Fruit fly (Drosophila melanogaster): ENCODE results near the gene CG42526.
A peak's percentile ranks its signal among the peaks of the same experiment; 100 is the strongest.

Gene CG42526

DNA sequence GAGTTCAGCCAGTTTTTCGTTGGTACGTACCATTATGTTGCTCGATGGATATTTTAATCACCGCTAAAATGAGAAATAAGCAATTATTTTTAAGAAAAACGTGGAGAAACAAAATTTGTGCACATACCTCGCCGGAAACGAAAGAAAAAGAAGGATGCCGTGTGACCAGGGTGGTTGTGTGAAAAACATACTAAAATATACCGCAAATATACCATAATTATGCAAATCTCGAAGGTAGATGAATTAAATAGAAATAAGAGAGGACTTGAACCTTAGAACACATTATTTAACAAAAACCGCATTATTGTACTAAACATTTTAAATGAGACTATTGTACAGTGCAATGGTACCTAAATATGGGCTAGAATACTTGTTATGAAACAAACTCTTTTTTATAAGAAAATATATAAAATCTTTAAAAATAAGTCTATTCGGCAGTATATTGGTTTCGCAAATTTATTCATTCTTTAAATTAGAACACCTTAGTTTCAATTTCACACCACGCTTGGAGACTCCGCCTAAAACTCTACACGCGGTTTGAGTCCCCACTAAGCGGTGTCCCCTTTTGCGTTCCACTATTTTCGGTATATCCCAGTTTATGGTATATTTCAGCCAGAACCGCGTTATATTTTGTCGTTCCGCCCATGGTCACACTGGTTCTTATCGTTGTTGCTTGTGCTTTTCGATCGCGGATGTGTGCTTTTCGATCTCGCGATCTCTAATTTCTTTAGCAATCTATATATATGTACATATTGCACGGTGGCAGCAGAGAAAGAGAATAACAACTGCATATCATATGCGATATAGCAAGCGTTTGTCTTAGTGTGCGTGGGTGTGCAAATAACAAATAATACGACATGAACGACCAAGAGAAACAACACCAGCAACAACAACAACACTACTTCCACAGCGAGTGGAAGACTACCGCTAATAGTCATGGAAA, 5.3 kb downstream of the CG42526 start, which contains the start of the genes RpS17 and MTF-1 (continued):
- peak; percentile 26 for TF ChIP-seq tap (tag; optimal IDR thresholded peaks at IDR 0.05)
- TF ChIP-seq Rfx (GFP tag; IDR thresholded peaks at IDR 0.05), result peak; percentile 70
- TF ChIP-seq CG17912 (GFP tag; optimal IDR thresholded peaks at IDR 0.05), result peak; percentile 78
- no peak for TF ChIP-seq crp (GFP tag; optimal IDR thresholded peaks at IDR 0.05)
- no peak for TF ChIP-seq CG3995 (GFP tag; optimal IDR thresholded peaks at IDR 0.05)
- TF ChIP-seq CG6765 (GFP tag; optimal IDR thresholded peaks at IDR 0.05), result peak; percentile 73
- TF ChIP-seq CG34376 (GFP tag; optimal IDR thresholded peaks at IDR 0.05), result peak; percentile 91
- TF ChIP-seq stc (GFP tag; IDR thresholded peaks at IDR 0.05), result peak; percentile 10; the same call in 1 of the 2 replicates
- TF ChIP-seq CG13296 (GFP tag; optimal IDR thresholded peaks at IDR 0.05), result peak; percentile 58
- peak; percentile 44 for TF ChIP-seq ATbp (GFP tag; optimal IDR thresholded peaks at IDR 0.05)
- TF ChIP-seq CG6689 (GFP tag; IDR thresholded peaks at IDR 0.05), result no peak
- no peak for TF ChIP-seq D (optimal IDR thresholded peaks at IDR 0.05)
- no peak for TF ChIP-seq D (GFP tag; optimal IDR thresholded peaks at IDR 0.05)
- no peak for TF ChIP-seq pros (GFP tag; optimal IDR thresholded peaks at IDR 0.05)
- no peak for TF ChIP-seq Opbp (GFP tag; IDR thresholded peaks at IDR 0.05; ENCODE audit: partially characterized antibody)
- TF ChIP-seq CG4820 (GFP tag; optimal IDR thresholded peaks at IDR 0.05), result no peak
- TF ChIP-seq CG7987 (GFP tag; optimal IDR thresholded peaks at IDR 0.05), result peak; percentile 64
- peak; percentile 62; the same call in 2 of the 3 replicates for TF ChIP-seq CG34422 (GFP tag; IDR thresholded peaks at IDR 0.05)
- TF ChIP-seq otp (GFP tag; IDR thresholded peaks at IDR 0.05), result peak; percentile 46; the same call in 1 of the 3 replicates
- TF ChIP-seq CG11504 (tag; optimal IDR thresholded peaks at IDR 0.05), result peak; percentile 34
- TF ChIP-seq Kr (GFP tag; optimal IDR thresholded peaks at IDR 0.05), result no peak
- TF ChIP-seq CG7745 (tag; optimal IDR thresholded peaks at IDR 0.05), result no peak
- TF ChIP-seq ken (GFP tag; IDR thresholded peaks at IDR 0.05), result peak; percentile 61; the same call in 2 of the 3 replicates
- TF ChIP-seq wor (GFP tag; IDR thresholded peaks at IDR 0.05), result no peak
- peak; percentile 31 for TF ChIP-seq CG1233 (GFP tag; optimal IDR thresholded peaks at IDR 0.05)
- TF ChIP-seq abd-A (tag; optimal IDR thresholded peaks at IDR 0.05), result no peak
- 0 out of 3 replicates have a peak, but pooled peaks have one; percentile 29 for TF ChIP-seq so (GFP tag; IDR thresholded peaks at IDR 0.05)
- TF ChIP-seq grau (tag; optimal IDR thresholded peaks at IDR 0.05), result peak; percentile 40

DNA sequence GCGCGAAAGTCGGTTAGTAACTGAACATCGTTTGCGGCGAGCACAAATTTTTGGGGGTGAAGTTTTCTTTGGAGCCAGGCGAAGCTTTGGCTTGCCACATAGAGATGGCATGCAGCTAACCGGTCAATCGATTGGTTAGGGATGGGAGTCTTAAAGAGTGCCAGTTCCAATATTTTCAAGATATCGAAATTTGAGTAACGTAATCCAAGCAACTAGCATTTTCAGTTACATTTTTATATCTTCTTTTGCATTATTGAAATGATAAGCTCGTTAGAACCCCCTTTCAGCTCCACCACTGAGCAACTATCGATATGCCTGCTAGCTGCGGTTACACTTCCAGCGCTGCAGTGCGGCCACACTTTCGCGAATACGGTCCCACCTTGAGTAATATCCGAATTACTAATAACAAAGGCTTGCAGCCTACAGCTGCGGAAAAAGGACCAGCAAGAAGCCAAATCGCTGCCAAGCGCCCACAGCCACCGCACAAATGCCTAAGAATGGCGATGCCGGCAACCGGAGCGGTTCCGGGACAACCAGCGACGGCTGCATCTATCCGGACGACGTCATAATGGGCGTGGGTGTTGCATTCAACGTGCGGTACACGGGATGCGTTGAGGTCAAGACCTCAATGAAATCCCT, 8.4 kb downstream of the CG42526 start, which contains the start of the genes Atat and Shc:
Atat (minus strand) TSS at position 103 of the 639 bp plus-strand sequence.
Shc (plus strand) TSS at position 355 of the 639 bp plus-strand sequence.
- TF ChIP-seq CG31224 (GFP tag; IDR thresholded peaks at IDR 0.05) (peak; percentile 98), Hr39 (optimal IDR thresholded peaks at IDR 0.05) (no peak), CG10543 (GFP tag; optimal IDR thresholded peaks at IDR 0.05) (peak; percentile 98), CG4730 (GFP tag; IDR thresholded peaks at IDR 0.05) (peak; percentile 99), CG2889 (GFP tag; IDR thresholded peaks at IDR 0.05) (peak; percentile 100), Drgx (GFP tag; IDR thresholded peaks at IDR 0.05) (peak; percentile 97), usp (GFP tag; optimal IDR thresholded peaks at IDR 0.05) (no peak), sr (GFP tag; IDR thresholded peaks at IDR 0.05) (peak; percentile 95), CG11560 (tag; IDR thresholded peaks at IDR 0.05) (peak; percentile 96), caup (GFP tag; optimal IDR thresholded peaks at IDR 0.05; ENCODE audit: severe bottlenecking) (peak; percentile 99), CG13424 (tag; optimal IDR thresholded peaks at IDR 0.05) (peak; percentile 99), tin (GFP tag; optimal IDR thresholded peaks at IDR 0.05) (peak; percentile 100), kah (GFP tag; optimal IDR thresholded peaks at IDR 0.05) (peak; percentile 89), H2.0 (GFP tag; IDR thresholded peaks at IDR 0.05) (peak; percentile 99), sc (optimal IDR thresholded peaks at IDR 0.05) (no peak), sc (GFP tag; optimal IDR thresholded peaks at IDR 0.05) (peak; percentile 96), CG2199 (GFP tag; IDR thresholded peaks at IDR 0.05) (peak; percentile 99), en (GFP tag; optimal IDR thresholded peaks at IDR 0.05) (peak; percentile 98), CG18476 (GFP tag; optimal IDR thresholded peaks at IDR 0.05) (peak; percentile 98), CG1832 (GFP tag; optimal IDR thresholded peaks at IDR 0.05) (peak; percentile 42), CG10274 (GFP tag; optimal IDR thresholded peaks at IDR 0.05) (peak; percentile 95), CG4820 (GFP tag; optimal IDR thresholded peaks at IDR 0.05) (peak; percentile 99)
